Fruit fly (Drosophila melanogaster) whole organism, embryonic: ENCODE data around the gene CG9426.

Experiments
- Abd-B ChIP-seq: fragments of 200-800 bp; sonication (Bioruptor generic); optimal IDR thresholded peaks from 2 replicates; lab custom pipeline; 2018; ENCODE audit warnings: missing biosample characterization, mild to moderate bottlenecking, missing genetic modification characterization, moderate library complexity
- CG10209 ChIP-seq: fragments of 200-800 bp; sonication (Bioruptor generic); optimal IDR thresholded peaks from 3 replicates; lab custom pipeline; 2017; ENCODE audit warnings: missing biosample characterization, mild to moderate bottlenecking, missing genetic modification characterization, missing genetic modification reagents
- CG11456 ChIP-seq: fragments of 200-800 bp; sonication (Bioruptor generic); IDR thresholded peaks from 3 replicates; pipeline ENCODE4 v1.3.6; 2022; ENCODE audit warnings: missing biosample characterization, missing genetic modification characterization
- CG12391 ChIP-seq: fragments of 200-800 bp; sonication (Bioruptor generic); optimal IDR thresholded peaks from 3 replicates; lab custom pipeline; 2018; ENCODE audit warnings: missing biosample characterization, mild to moderate bottlenecking, missing genetic modification characterization, moderate library complexity
- CG14710 ChIP-seq: fragments of 200-800 bp; sonication (Bioruptor generic); optimal IDR thresholded peaks from 3 replicates; lab custom pipeline; 2019; ENCODE audit warnings: missing biosample characterization, mild to moderate bottlenecking, missing genetic modification characterization, moderate library complexity
- CG15073 ChIP-seq: fragments of 200-800 bp; sonication (Bioruptor generic); optimal IDR thresholded peaks from 2 replicates; lab custom pipeline; 2016; ENCODE audit warnings: missing biosample characterization, missing genetic modification characterization
- CG1603 ChIP-seq: fragments of 200-800 bp; sonication (Bioruptor generic); optimal IDR thresholded peaks from 2 replicates; lab custom pipeline; 2019; ENCODE audit warnings: missing biosample characterization, mild to moderate bottlenecking, missing genetic modification characterization, moderate library complexity
- CG16813 ChIP-seq: fragments of 200-800 bp; sonication (Bioruptor generic); IDR thresholded peaks from 3 replicates; pipeline ENCODE4 v1.3.6; 2022; ENCODE audit warnings: missing biosample characterization, missing genetic modification characterization; ENCODE audit not compliant: partially characterized antibody
- CG18011 ChIP-seq: fragments of 200-800 bp; sonication (Bioruptor generic); optimal IDR thresholded peaks from 2 replicates; lab custom pipeline; 2017; ENCODE audit warnings: missing biosample characterization, missing genetic modification characterization, mild to moderate bottlenecking, moderate library complexity, missing genotype
- CG30431 ChIP-seq: fragments of 200-800 bp; sonication (Bioruptor generic); optimal IDR thresholded peaks from 2 replicates; lab custom pipeline; 2017; ENCODE audit warnings: missing biosample characterization, missing genetic modification characterization
- CG31224 ChIP-seq: fragments of 200-800 bp; sonication (Bioruptor generic); IDR thresholded peaks from 2 replicates; pipeline ENCODE4 v1.3.6; 2022; ENCODE audit warnings: missing biosample characterization, missing genetic modification characterization
- CG31388 ChIP-seq: fragments of 200-800 bp; sonication (Bioruptor generic); optimal IDR thresholded peaks from 2 replicates; lab custom pipeline; 2016; ENCODE audit warnings: missing biosample characterization, missing genetic modification characterization
- CG34224 ChIP-seq: fragments of 200-800 bp; sonication (Bioruptor generic); IDR thresholded peaks from 3 replicates; pipeline ENCODE4 v1.3.6; 2022; ENCODE audit warnings: missing biosample characterization, missing genetic modification characterization; ENCODE audit not compliant: partially characterized antibody
- CG42726 ChIP-seq: fragments of 200-800 bp; sonication (Bioruptor generic); IDR thresholded peaks from 2 replicates; pipeline ENCODE4 v1.3.6; 2022; ENCODE audit warnings: missing biosample characterization, missing genetic modification characterization; ENCODE audit not compliant: partially characterized antibody
- CG6254 ChIP-seq: fragments of 200-800 bp; sonication (Bioruptor generic); optimal IDR thresholded peaks from 3 replicates; lab custom pipeline; 2017; ENCODE audit warnings: mild to moderate bottlenecking, missing biosample characterization, missing genetic modification reagents, missing genetic modification characterization
- CG6683 ChIP-seq: fragments of 200-800 bp; sonication (Bioruptor generic); optimal IDR thresholded peaks from 2 replicates; lab custom pipeline; 2017; ENCODE audit warnings: missing biosample characterization, mild to moderate bottlenecking, missing genetic modification characterization, missing genetic modification reagents
- CG6854 ChIP-seq: fragments of 200-800 bp; sonication (Bioruptor generic); optimal IDR thresholded peaks from 3 replicates; lab custom pipeline; 2017; ENCODE audit warnings: missing biosample characterization, mild to moderate bottlenecking, missing genetic modification characterization
- CG7786 ChIP-seq: fragments of 200-800 bp; sonication (Bioruptor generic); optimal IDR thresholded peaks from 2 replicates; lab custom pipeline; 2016; ENCODE audit warnings: missing biosample characterization, missing genetic modification characterization
- CG9437 ChIP-seq: fragments of 200-800 bp; sonication (Bioruptor generic); optimal IDR thresholded peaks from 2 replicates; lab custom pipeline; 2018; ENCODE audit warnings: missing biosample characterization, mild to moderate bottlenecking, missing genetic modification characterization
- CHES-1-like ChIP-seq: fragments of 200-800 bp; sonication (Bioruptor generic); optimal IDR thresholded peaks from 2 replicates; lab custom pipeline; 2016; ENCODE audit warnings: missing biosample characterization, missing genetic modification characterization
- Camta ChIP-seq: fragments of 200-800 bp; sonication (Bioruptor generic); optimal IDR thresholded peaks from 2 replicates; lab custom pipeline; 2016; ENCODE audit warnings: missing biosample characterization, missing genetic modification characterization
- CrebB ChIP-seq: fragments of 200-800 bp; sonication (Bioruptor generic); optimal IDR thresholded peaks from 3 replicates; lab custom pipeline; 2018; ENCODE audit warnings: missing biosample characterization, mild to moderate bottlenecking, missing genetic modification characterization
- Dad ChIP-seq: fragments of 200-800 bp; sonication (Bioruptor generic); optimal IDR thresholded peaks from 3 replicates; lab custom pipeline; 2016; ENCODE audit warnings: missing biosample characterization, missing genetic modification characterization
- Hr78 ChIP-seq, 2 experiments: fragments of 200-800 bp in 1 of 2; fragments of >200 bp in 1 of 2; sonication (Bioruptor generic) in 1 of 2; optimal IDR thresholded peaks; 2 replicates each; lab custom pipeline; 2017 to 2019; ENCODE audit warnings: missing biosample characterization in 2 of 2, missing genetic modification characterization in 2 of 2, mild to moderate bottlenecking in 1 of 2, moderate library complexity in 1 of 2
- Lhr ChIP-seq: fragments of 200-800 bp; sonication (Bioruptor generic); optimal IDR thresholded peaks from 3 replicates; lab custom pipeline; 2017; ENCODE audit warnings: mild to moderate bottlenecking, missing biosample characterization, missing genetic modification reagents, missing genetic modification characterization
- NC2β ChIP-seq: fragments of 200-800 bp; sonication (Bioruptor generic); optimal IDR thresholded peaks from 2 replicates; lab custom pipeline; 2016; ENCODE audit warnings: missing biosample characterization, missing genetic modification characterization
- Sox100B ChIP-seq: fragments of 200-800 bp; sonication (Bioruptor generic); optimal IDR thresholded peaks from 3 replicates; lab custom pipeline; 2018; ENCODE audit warnings: missing biosample characterization, mild to moderate bottlenecking, missing genetic modification characterization
- Spps ChIP-seq: fragments of 200-800 bp; sonication (Bioruptor generic); optimal IDR thresholded peaks from 2 replicates; lab custom pipeline; 2018; ENCODE audit warnings: missing biosample characterization, mild to moderate bottlenecking, missing genetic modification characterization
- Usf ChIP-seq: fragments of 200-800 bp; sonication (Bioruptor generic); optimal IDR thresholded peaks from 2 replicates; lab custom pipeline; 2017; ENCODE audit warnings: missing genotype, missing biosample characterization, missing genetic modification characterization
- Xrp1 ChIP-seq: fragments of 200-800 bp; sonication (Bioruptor generic); IDR thresholded peaks from 2 replicates; pipeline ENCODE4 v1.3.6; 2022; ENCODE audit warnings: missing biosample characterization, missing genetic modification characterization
- aop ChIP-seq: fragments of 200-800 bp; sonication (Bioruptor generic); IDR thresholded peaks from 2 replicates; pipeline ENCODE4 v1.3.6; 2022; ENCODE audit warnings: missing biosample characterization, missing genetic modification characterization
- ara ChIP-seq: fragments of 200-800 bp; sonication (Bioruptor generic); IDR thresholded peaks from 2 replicates; pipeline ENCODE4 v1.3.6; 2022; ENCODE audit warnings: missing biosample characterization, missing genetic modification characterization
- bcd ChIP-seq: fragments of 200-800 bp; sonication (Bioruptor generic); optimal IDR thresholded peaks from 2 replicates; lab custom pipeline; 2017; ENCODE audit warnings: missing biosample characterization, mild to moderate bottlenecking, missing genetic modification characterization
- bowl ChIP-seq: fragments of 200-800 bp; sonication (Bioruptor generic); IDR thresholded peaks from 2 replicates; pipeline ENCODE4 v1.3.6; 2022; ENCODE audit warnings: missing biosample characterization, missing genetic modification characterization
- bsh ChIP-seq, 2 experiments: fragments of 200-800 bp; sonication (Bioruptor generic); optimal IDR thresholded peaks; 2 replicates each; lab custom pipeline; 2017 to 2018; ENCODE audit warnings: mild to moderate bottlenecking in 2 of 2, missing biosample characterization in 2 of 2, missing genetic modification characterization in 2 of 2, moderate library complexity in 1 of 2
- chn ChIP-seq: fragments of 200-800 bp; sonication (Bioruptor generic); optimal IDR thresholded peaks from 2 replicates; lab custom pipeline; 2016; ENCODE audit warnings: missing biosample characterization, missing genetic modification characterization
- crol ChIP-seq: fragments of 200-800 bp; sonication (Bioruptor generic); IDR thresholded peaks from 2 replicates; pipeline ENCODE4 v1.3.6; 2022; ENCODE audit warnings: missing biosample characterization, missing genetic modification characterization
- dmrt99B ChIP-seq: fragments of 200-800 bp; sonication (Bioruptor generic); optimal IDR thresholded peaks from 2 replicates; lab custom pipeline; 2018; ENCODE audit warnings: missing biosample characterization, mild to moderate bottlenecking, missing genetic modification characterization, moderate library complexity
- ems ChIP-seq: fragments of 200-800 bp; sonication (Bioruptor generic); optimal IDR thresholded peaks from 3 replicates; lab custom pipeline; 2016; ENCODE audit warnings: missing biosample characterization, missing genetic modification characterization
- esg ChIP-seq: fragments of 200-800 bp; sonication (Bioruptor generic); conservative IDR thresholded peaks from 2 replicates; pipeline ENCODE4 v1.3.6; 2022; ENCODE audit warnings: missing biosample characterization, missing genetic modification characterization
- gfzf ChIP-seq: fragments of 200-800 bp; sonication (Bioruptor generic); optimal IDR thresholded peaks from 2 replicates; lab custom pipeline; 2016; ENCODE audit warnings: missing biosample characterization, mild to moderate bottlenecking, missing genetic modification characterization, moderate library complexity
- nau ChIP-seq: fragments of 200-800 bp; sonication (Bioruptor generic); optimal IDR thresholded peaks from 3 replicates; lab custom pipeline; 2017; ENCODE audit warnings: missing biosample characterization, mild to moderate bottlenecking, missing genetic modification characterization, missing genetic modification reagents
- nmo ChIP-seq: fragments of 200-800 bp; sonication (Bioruptor generic); optimal IDR thresholded peaks from 2 replicates; lab custom pipeline; 2018; ENCODE audit warnings: missing biosample characterization, mild to moderate bottlenecking, missing genetic modification characterization, moderate library complexity
- onecut ChIP-seq: fragments of 200-800 bp; sonication (Bioruptor generic); IDR thresholded peaks from 2 replicates; pipeline ENCODE4 v1.3.6; 2022; ENCODE audit warnings: missing biosample characterization, missing genetic modification characterization
- pb ChIP-seq: fragments of 200-800 bp; sonication (Bioruptor generic); optimal IDR thresholded peaks from 3 replicates; lab custom pipeline; 2016; ENCODE audit warnings: missing biosample characterization, missing genetic modification characterization
- repo ChIP-seq: fragments of 200-800 bp; sonication (Bioruptor generic); optimal IDR thresholded peaks from 2 replicates; lab custom pipeline; 2016; ENCODE audit warnings: missing biosample characterization, missing genetic modification characterization
- salm ChIP-seq: fragments of 200-800 bp; sonication (Bioruptor generic); optimal IDR thresholded peaks from 2 replicates; lab custom pipeline; 2018; ENCODE audit warnings: missing biosample characterization, mild to moderate bottlenecking, missing genetic modification characterization
- sima ChIP-seq: fragments of 200-800 bp; sonication (Bioruptor generic); optimal IDR thresholded peaks from 2 replicates; lab custom pipeline; 2016; ENCODE audit warnings: missing biosample characterization, missing genetic modification characterization
- slou ChIP-seq: fragments of 200-800 bp; sonication (Bioruptor generic); optimal IDR thresholded peaks from 3 replicates; lab custom pipeline; 2016; ENCODE audit warnings: missing biosample characterization, missing genetic modification characterization
- tio ChIP-seq: fragments of 200-800 bp; sonication (Bioruptor generic); optimal IDR thresholded peaks from 2 replicates; lab custom pipeline; 2017; ENCODE audit warnings: missing biosample characterization, missing genetic modification characterization, inconsistent platforms
- tll ChIP-seq, 2 experiments: fragments of 200-800 bp in 1 of 2; fragments of >200 bp in 1 of 2; sonication (Bioruptor generic) in 1 of 2; optimal IDR thresholded peaks; 2 replicates each; lab custom pipeline; 2017 to 2019; ENCODE audit warnings: missing biosample characterization in 2 of 2, missing genetic modification characterization in 2 of 2, mild to moderate bottlenecking in 1 of 2, moderate library complexity in 1 of 2

Gene CG9426

DNA sequence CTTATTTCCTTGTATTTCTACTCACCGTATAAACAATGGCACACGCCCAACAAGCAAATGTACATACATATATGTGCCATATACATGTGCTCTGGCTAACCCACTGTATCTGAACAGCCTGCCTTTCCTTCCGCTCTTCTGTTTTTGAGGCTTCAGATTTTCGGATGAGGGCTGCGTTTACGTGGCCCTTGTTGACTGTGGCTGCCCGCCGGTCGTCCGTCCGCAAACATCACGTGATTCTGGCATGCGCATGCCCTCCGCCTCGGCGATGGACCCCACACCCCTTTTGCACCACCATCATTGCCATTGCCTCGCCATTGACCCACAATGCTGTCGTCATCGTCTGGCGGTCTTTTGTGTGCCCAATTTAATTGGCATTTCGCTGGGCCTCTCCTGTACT, 14.5 kb downstream of the CG9426 start (continued):
- TF ChIP-seq CG6683 (GFP tag; lab: Kevin White, UChicago) = peak; percentile 64
- no peak for TF ChIP-seq ems (GFP tag; lab: Kevin White, UChicago)
- TF ChIP-seq bcd (GFP tag; lab: Kevin White, UChicago) = peak; percentile 38
- TF ChIP-seq NC2β = no peak
- TF ChIP-seq salm (tag; lab: Kevin White, UChicago) = no peak
- peak; percentile 24 for TF ChIP-seq CG14710 (tag; lab: Kevin White, UChicago)
- no peak for TF ChIP-seq ara (GFP tag; lab: Robert Waterston, UW)
- peak; percentile 20 for TF ChIP-seq CG1603 (tag; lab: Kevin White, UChicago)
- no peak for TF ChIP-seq CG9437 (GFP tag; lab: Kevin White, UChicago)
- no peak for TF ChIP-seq Lhr (GFP tag; lab: Kevin White, UChicago)
- TF ChIP-seq Usf (GFP tag; lab: Kevin White, UChicago) = peak; percentile 18
- TF ChIP-seq sima (GFP tag; lab: Kevin White, UChicago) = no peak
- TF ChIP-seq pb (GFP tag; lab: Kevin White, UChicago) = no peak
- peak in 1 of 2 experiments; percentile 18 for TF ChIP-seq bsh (GFP tag; optimal IDR thresholded peaks at IDR 0.05; lab: Kevin White, UChicago)
- TF ChIP-seq onecut (GFP tag; lab: Robert Waterston, UW) = peak; percentile 54
- TF ChIP-seq CG6254 (GFP tag; lab: Kevin White, UChicago) = peak; percentile 60
- no peak for TF ChIP-seq Spps (tag; lab: Kevin White, UChicago)
- TF ChIP-seq CG7786 (GFP tag; lab: Kevin White, UChicago) = peak; percentile 6
- TF ChIP-seq CG10209 (GFP tag; lab: Kevin White, UChicago) = peak; percentile 3
- TF ChIP-seq CHES-1-like (GFP tag; lab: Kevin White, UChicago) = peak; percentile 8
- TF ChIP-seq dmrt99B (tag; lab: Kevin White, UChicago) = peak; percentile 23
- TF ChIP-seq Xrp1 (GFP tag; lab: Robert Waterston, UW) = peak; percentile 44; the same call in 1 of the 2 replicates
- TF ChIP-seq Camta (GFP tag; lab: Kevin White, UChicago) = no peak
- TF ChIP-seq CG31224 (GFP tag; lab: Robert Waterston, UW) = no peak
- no peak for TF ChIP-seq nmo
- peak; percentile 54 for TF ChIP-seq CrebB
- TF ChIP-seq tll (GFP tag; optimal IDR thresholded peaks at IDR 0.05; lab: Kevin White, UChicago) = peak in 1 of 2 experiments; percentile 64
- TF ChIP-seq Abd-B (GFP tag; lab: Kevin White, UChicago) = no peak
- peak; percentile 29; the same call in 1 of the 3 replicates for TF ChIP-seq CG34224 (GFP tag; lab: Robert Waterston, UW)
- TF ChIP-seq nau (GFP tag; lab: Kevin White, UChicago) = no peak
- TF ChIP-seq CG11456 (GFP tag; lab: Robert Waterston, UW) = no peak
- no peak for TF ChIP-seq CG15073 (GFP tag; lab: Kevin White, UChicago)
- TF ChIP-seq crol (GFP tag; lab: Robert Waterston, UW) = peak; percentile 81
- no peak for TF ChIP-seq gfzf
- no peak for TF ChIP-seq CG16813
- TF ChIP-seq CG6854 = peak; percentile 63
- no peak for TF ChIP-seq CG31388 (GFP tag; lab: Kevin White, UChicago)
- TF ChIP-seq CG12391 (tag; lab: Kevin White, UChicago) = no peak
- TF ChIP-seq CG30431 (GFP tag; lab: Kevin White, UChicago) = no peak
- TF ChIP-seq, all 482 proteins: peak for 155

DNA sequence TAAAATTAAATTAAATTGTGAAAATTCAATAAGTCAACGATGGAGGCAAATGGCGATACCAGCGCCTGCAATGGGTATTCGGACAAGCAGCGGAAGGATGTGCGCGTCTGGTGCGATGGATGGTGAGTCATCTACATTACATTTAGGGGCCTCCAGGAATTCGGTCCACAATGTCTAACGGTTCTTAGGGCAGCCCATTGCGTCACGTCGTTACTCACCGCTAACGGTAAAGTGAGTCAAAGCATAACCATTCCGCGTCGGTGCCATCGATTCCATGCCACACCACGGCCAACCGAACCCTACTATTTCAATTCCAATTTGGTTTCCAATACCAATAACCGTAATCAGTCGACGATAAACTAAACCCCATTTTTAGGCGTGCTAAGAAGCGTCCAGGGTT, 15.6 kb downstream of the CG9426 start:
- TF ChIP-seq tio (GFP tag; lab: Kevin White, UChicago) (no peak), esg (no peak), slou (no peak), Hr78 (GFP tag; optimal IDR thresholded peaks at IDR 0.05; lab: Kevin White, UChicago) (no peak), CG42726 (no peak), repo (GFP tag; lab: Kevin White, UChicago) (no peak), bowl (GFP tag; lab: Robert Waterston, UW) (no peak), chn (GFP tag; lab: Kevin White, UChicago) (no peak), CG9437 (GFP tag; lab: Kevin White, UChicago) (no peak), aop (GFP tag; lab: Robert Waterston, UW) (no peak), Dad (GFP tag; lab: Kevin White, UChicago) (no peak), CG18011 (no peak), Sox100B (GFP tag; lab: Kevin White, UChicago) (no peak)
